Worm (Caenorhabditis elegans): ENCODE measurements around the gene ctsa-2.

ctsa-2 gene

ce11 chrX:6445239-6445638 lies 14.8 kb upstream of the ctsa-2 start:
- TF ChIP-seq ttx-3 (tag; optimal IDR thresholded peaks at IDR 0.05) (no peak), pag-3 (tag; optimal IDR thresholded peaks at IDR 0.05; ENCODE audit: borderline replicate concordance) (no peak), ceh-31 (tag; optimal IDR thresholded peaks at IDR 0.05) (no peak), unc-3 (GFP tag; conservative IDR thresholded peaks at IDR 0.05) (no peak), unc-3 (tag; optimal IDR thresholded peaks at IDR 0.05) (no peak), lim-6 (tag; optimal IDR thresholded peaks at IDR 0.05) (no peak), che-1 (tag; optimal IDR thresholded peaks at IDR 0.05) (no peak), K09A11.1 (tag; optimal IDR thresholded peaks at IDR 0.05; ENCODE audit: insufficient read depth) (no peak), hlh-6 (tag; optimal IDR thresholded peaks at IDR 0.05) (no peak), nhr-232 (tag; optimal IDR thresholded peaks at IDR 0.05) (no peak), C08G9.2 (tag; optimal IDR thresholded peaks at IDR 0.05) (no peak), Y22D7AL.16 (tag; optimal IDR thresholded peaks at IDR 0.05) (no peak), ceh-14 (tag; optimal IDR thresholded peaks at IDR 0.05) (no peak), syd-9 (tag; optimal IDR thresholded peaks at IDR 0.05) (no peak), sox-2 (GFP tag; IDR thresholded peaks at IDR 0.05) (no peak), ceh-2 (tag; optimal IDR thresholded peaks at IDR 0.05) (no peak), ceh-6 (GFP tag; optimal IDR thresholded peaks at IDR 0.05) (no peak), unc-86 (tag; optimal IDR thresholded peaks at IDR 0.05) (no peak), sox-4 (tag; optimal IDR thresholded peaks at IDR 0.05) (no peak), unc-55 (GFP tag; optimal IDR thresholded peaks at IDR 0.05) (no peak), rnt-1 (tag; optimal IDR thresholded peaks at IDR 0.05) (no peak)

- TF ChIP-seq rnt-1 (tag; optimal IDR thresholded peaks at IDR 0.05) (no peak), dmd-4 (tag; optimal IDR thresholded peaks at IDR 0.05; ENCODE audit: borderline replicate concordance) (no peak), F13H6.1 (tag; optimal IDR thresholded peaks at IDR 0.05) (no peak)
Measured at ce11 chrX:6443373-6443772, 13.0 kb upstream of the ctsa-2 start, which contains the start of gene K10C2.7. TSS of gene K10C2.7 (minus strand) at chrX:6443473.

- TF ChIP-seq C38D4.7 (GFP tag; optimal IDR thresholded peaks at IDR 0.05), result no peak
- no peak for TF ChIP-seq madf-2 (tag; optimal IDR thresholded peaks at IDR 0.05)
- TF ChIP-seq ceh-22 (tag; optimal IDR thresholded peaks at IDR 0.05), result no peak
- no peak for TF ChIP-seq nfya-1 (tag; optimal IDR thresholded peaks at IDR 0.05)
- no peak for TF ChIP-seq C08G9.2 (tag; optimal IDR thresholded peaks at IDR 0.05)
- no peak for TF ChIP-seq rnt-1 (tag; optimal IDR thresholded peaks at IDR 0.05)
- TF ChIP-seq hlh-6 (tag; optimal IDR thresholded peaks at IDR 0.05), result no peak
- no peak for TF ChIP-seq K09A11.1 (tag; optimal IDR thresholded peaks at IDR 0.05; ENCODE audit: insufficient read depth)
- TF ChIP-seq nhr-232 (tag; optimal IDR thresholded peaks at IDR 0.05), result no peak
- no peak for TF ChIP-seq fax-1 (tag; optimal IDR thresholded peaks at IDR 0.05)
- TF ChIP-seq ceh-34 (tag; optimal IDR thresholded peaks at IDR 0.05), result no peak
- TF ChIP-seq ceh-18 (tag; optimal IDR thresholded peaks at IDR 0.05), result no peak
- no peak for TF ChIP-seq hlh-15 (tag; optimal IDR thresholded peaks at IDR 0.05)
- no peak for TF ChIP-seq nhr-11 (tag; optimal IDR thresholded peaks at IDR 0.05)
Measured at ce11 chrX:6440464-6440863, 10.1 kb upstream of the ctsa-2 start, which contains the start of gene K10C2.14. TSS of gene K10C2.14 (minus strand) at chrX:6440564.

- TF ChIP-seq ceh-48 (tag; optimal IDR thresholded peaks at IDR 0.05) (no peak), hlh-6 (tag; optimal IDR thresholded peaks at IDR 0.05) (no peak), F13H6.1 (tag; optimal IDR thresholded peaks at IDR 0.05) (no peak), ceh-9 (tag; optimal IDR thresholded peaks at IDR 0.05) (no peak), nhr-11 (tag; optimal IDR thresholded peaks at IDR 0.05) (no peak), che-1 (tag; optimal IDR thresholded peaks at IDR 0.05) (no peak), hlh-15 (tag; optimal IDR thresholded peaks at IDR 0.05) (no peak), ceh-30 (tag; optimal IDR thresholded peaks at IDR 0.05) (no peak), K09A11.1 (tag; optimal IDR thresholded peaks at IDR 0.05; ENCODE audit: insufficient read depth) (no peak), odd-2 (tag; optimal IDR thresholded peaks at IDR 0.05) (no peak), elt-2 (tag; optimal IDR thresholded peaks at IDR 0.05) (no peak), T23F11.4 (GFP tag; optimal IDR thresholded peaks at IDR 0.05) (no peak), ceh-24 (tag; optimal IDR thresholded peaks at IDR 0.05) (no peak), lim-6 (tag; optimal IDR thresholded peaks at IDR 0.05) (no peak), pqm-1 (tag; optimal IDR thresholded peaks at IDR 0.05) (no peak), zip-5 (tag; optimal IDR thresholded peaks at IDR 0.05) (no peak), unc-42 (tag; optimal IDR thresholded peaks at IDR 0.05) (no peak), fax-1 (tag; optimal IDR thresholded peaks at IDR 0.05) (no peak), ref-2 (tag; optimal IDR thresholded peaks at IDR 0.05) (no peak), fkh-6 (tag; optimal IDR thresholded peaks at IDR 0.05) (no peak)
Measured at ce11 chrX:6437545-6437944, 7.1 kb upstream of the ctsa-2 start, which contains the start of gene K10C2.8. TSS of gene K10C2.8 (minus strand) at chrX:6437645.
